Worm (Caenorhabditis elegans) whole organism, L4/young adult: ENCODE results near the gene K03B4.1.

ENCODE experiments used
- W03F9.2 ChIP-seq: fragments of 150-350 bp; optimal IDR thresholded peaks from 2 replicates; lab custom pipeline; 2014; ENCODE audit warnings: missing biosample characterization, missing genetic modification characterization
- dao-5 ChIP-seq: sonication (generic microtip); optimal IDR thresholded peaks from 2 replicates; lab custom pipeline; 2016; ENCODE audit warnings: missing genotype, missing genetic modification characterization, moderate library complexity, missing compliant biosample characterization
- him-1 ChIP-seq: sonication (generic microtip); optimal IDR thresholded peaks from 2 replicates; lab custom pipeline; 2016; ENCODE audit warnings: missing genotype, missing genetic modification reagents, missing genetic modification characterization, missing compliant biosample characterization

DNA sequence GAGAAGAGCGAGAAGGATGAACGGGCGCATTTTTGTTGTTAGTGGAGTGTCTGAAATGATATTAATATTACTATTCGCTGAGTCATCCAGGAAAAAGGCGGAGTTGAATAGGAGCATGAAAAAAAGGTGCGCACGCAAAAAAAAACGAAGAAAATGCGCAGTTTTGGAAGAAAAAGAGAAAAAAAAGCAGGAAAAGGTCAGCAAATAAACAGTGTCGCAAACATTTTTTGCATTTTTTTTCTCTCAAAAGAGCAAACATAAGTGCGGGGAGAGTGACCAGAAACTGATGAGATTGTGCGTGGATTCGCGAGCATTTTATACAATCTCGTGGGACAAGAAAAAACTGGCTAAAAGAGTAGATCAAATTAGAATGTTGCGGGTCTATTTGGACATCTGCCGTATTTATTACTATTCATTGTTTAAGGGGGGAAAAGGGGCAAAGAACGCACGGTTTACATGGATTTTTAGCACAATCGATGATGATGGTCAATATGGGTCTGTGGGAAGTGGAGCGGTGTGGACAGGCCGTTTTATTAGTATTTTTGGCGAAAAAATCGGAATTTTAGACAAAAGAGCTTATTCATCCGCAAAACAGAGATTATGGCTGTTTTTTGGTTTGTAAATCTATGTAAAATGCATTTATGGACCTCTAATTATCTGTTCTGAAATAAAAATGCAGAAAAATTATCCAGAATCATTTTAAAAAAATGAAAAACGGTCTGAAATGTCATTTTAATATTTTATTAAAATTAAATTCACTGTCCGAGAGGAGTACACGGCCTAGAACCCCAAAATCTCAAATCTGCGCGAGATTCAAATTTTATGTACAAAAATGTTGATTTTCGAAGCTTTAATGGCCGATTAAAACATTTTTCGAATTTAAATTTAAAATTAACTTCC lies 3.5 kb downstream of the K03B4.1 start, which contains the start of gene cpg-8:
- no peak for TF ChIP-seq W03F9.2 (tag; lab: Kevin White, UChicago)
- TF ChIP-seq dao-5, result no peak
- no peak for TF ChIP-seq him-1 (tag; lab: Kevin White, UChicago)
